Fruit fly (Drosophila melanogaster) whole organism, embryonic: ENCODE results near the gene hog.

ENCODE experiments used
- CG10209 ChIP-seq: fragments of 200-800 bp; sonication (Bioruptor generic); optimal IDR thresholded peaks from 3 replicates; lab custom pipeline; 2017; ENCODE audit warnings: missing biosample characterization, mild to moderate bottlenecking, missing genetic modification characterization, missing genetic modification reagents
- CG10959 ChIP-seq: fragments of 200-800 bp; sonication (Bioruptor generic); IDR thresholded peaks from 2 replicates; pipeline ENCODE4 v1.3.6; 2022; ENCODE audit warnings: missing biosample characterization, missing genetic modification characterization
- CG11085 ChIP-seq: fragments of 200-800 bp; sonication (Bioruptor generic); IDR thresholded peaks from 2 replicates; pipeline ENCODE4 v1.3.6; 2022; ENCODE audit warnings: missing biosample characterization, missing genetic modification characterization
- CG11247 ChIP-seq: fragments of 200-800 bp; sonication (Bioruptor generic); IDR thresholded peaks from 2 replicates; pipeline ENCODE4 v1.3.6; 2022; ENCODE audit warnings: missing biosample characterization, missing genetic modification characterization
- CG11696 ChIP-seq: fragments of 200-800 bp; sonication (Bioruptor generic); IDR thresholded peaks from 2 replicates; pipeline ENCODE4 v1.3.6; 2022; ENCODE audit warnings: missing biosample characterization, missing genetic modification characterization
- CG13424 ChIP-seq: fragments of 200-800 bp; sonication (Bioruptor generic); optimal IDR thresholded peaks from 2 replicates; lab custom pipeline; 2019; ENCODE audit warnings: missing biosample characterization, mild to moderate bottlenecking, missing genetic modification characterization, moderate library complexity
- CG14667 ChIP-seq: fragments of 200-800 bp; sonication (Bioruptor generic); IDR thresholded peaks from 2 replicates; pipeline ENCODE4 v1.3.6; 2022; ENCODE audit warnings: missing biosample characterization, missing genetic modification characterization
- CG1602 ChIP-seq: fragments of 200-800 bp; sonication (Bioruptor generic); optimal IDR thresholded peaks from 3 replicates; lab custom pipeline; 2016; ENCODE audit warnings: missing biosample characterization, missing genetic modification characterization
- CG17568 ChIP-seq: fragments of 200-800 bp; sonication (Bioruptor generic); optimal IDR thresholded peaks from 2 replicates; lab custom pipeline; 2018; ENCODE audit warnings: missing biosample characterization, mild to moderate bottlenecking, missing genetic modification characterization, moderate library complexity
- CG17829 ChIP-seq: fragments of 200-800 bp; optimal IDR thresholded peaks from 2 replicates; lab custom pipeline; 2019; ENCODE audit warnings: missing biosample characterization, mild to moderate bottlenecking, missing genetic modification characterization, moderate library complexity
- CG2875 ChIP-seq: fragments of 200-800 bp; sonication (Bioruptor generic); optimal IDR thresholded peaks from 2 replicates; lab custom pipeline; 2017; ENCODE audit warnings: missing biosample characterization, mild to moderate bottlenecking, missing genetic modification characterization, missing genetic modification reagents
- CG2889 ChIP-seq: fragments of 200-800 bp; sonication (Bioruptor generic); IDR thresholded peaks from 3 replicates; pipeline ENCODE4 v1.3.6; 2022; ENCODE audit warnings: missing biosample characterization, missing genetic modification characterization
- CG30020 ChIP-seq: fragments of 200-800 bp; optimal IDR thresholded peaks from 2 replicates; lab custom pipeline; 2019; ENCODE audit warnings: missing biosample characterization, mild to moderate bottlenecking, missing genetic modification characterization, moderate library complexity
- CG34376 ChIP-seq: fragments of 200-800 bp; sonication (Bioruptor generic); optimal IDR thresholded peaks from 2 replicates; lab custom pipeline; 2018; ENCODE audit warnings: missing biosample characterization, mild to moderate bottlenecking, missing genetic modification characterization
- CG7271 ChIP-seq: fragments of 200-800 bp; sonication (Bioruptor generic); optimal IDR thresholded peaks from 2 replicates; lab custom pipeline; 2018; ENCODE audit warnings: missing biosample characterization, mild to moderate bottlenecking, missing genetic modification characterization, moderate library complexity
- CG7556 ChIP-seq: fragments of 200-800 bp; sonication (Bioruptor generic); optimal IDR thresholded peaks from 2 replicates; lab custom pipeline; 2017; ENCODE audit warnings: missing biosample characterization, mild to moderate bottlenecking, missing genetic modification characterization
- CG9727 ChIP-seq: fragments of 200-800 bp; sonication (Bioruptor generic); optimal IDR thresholded peaks from 3 replicates; lab custom pipeline; 2017; ENCODE audit warnings: missing biosample characterization, mild to moderate bottlenecking, missing genetic modification characterization
- Dad ChIP-seq: fragments of 200-800 bp; sonication (Bioruptor generic); optimal IDR thresholded peaks from 3 replicates; lab custom pipeline; 2016; ENCODE audit warnings: missing biosample characterization, missing genetic modification characterization
- Dp ChIP-seq: fragments of 200-800 bp; sonication (Bioruptor generic); optimal IDR thresholded peaks from 2 replicates; lab custom pipeline; 2018; ENCODE audit warnings: missing biosample characterization, mild to moderate bottlenecking, missing genetic modification characterization, moderate library complexity
- Elba2 ChIP-seq: fragments of 200-800 bp; sonication (Bioruptor generic); optimal IDR thresholded peaks from 3 replicates; lab custom pipeline; 2016; ENCODE audit warnings: missing biosample characterization, missing genetic modification characterization
- Gug ChIP-seq: fragments of 200-800 bp; sonication (Bioruptor generic); IDR thresholded peaks from 4 replicates; pipeline ENCODE4 v1.3.6; 2022; ENCODE audit warnings: missing biosample characterization, missing genetic modification characterization
- H2.0 ChIP-seq: fragments of 200-800 bp; sonication (Bioruptor generic); IDR thresholded peaks from 2 replicates; pipeline ENCODE4 v1.3.6; 2022; ENCODE audit warnings: missing biosample characterization, missing genetic modification characterization
- HHEX ChIP-seq: fragments of 200-800 bp; sonication (Bioruptor generic); optimal IDR thresholded peaks from 3 replicates; lab custom pipeline; 2017; ENCODE audit warnings: missing biosample characterization, mild to moderate bottlenecking, missing genetic modification characterization, missing genetic modification reagents
- Hand ChIP-seq: fragments of 200-800 bp; sonication (Bioruptor generic); optimal IDR thresholded peaks from 2 replicates; lab custom pipeline; 2017; ENCODE audit warnings: mild to moderate bottlenecking, missing biosample characterization, missing genetic modification reagents, missing genetic modification characterization
- Hmx ChIP-seq: fragments of 200-800 bp; sonication (Bioruptor generic); optimal IDR thresholded peaks from 2 replicates; lab custom pipeline; 2016; ENCODE audit warnings: missing biosample characterization, missing genetic modification characterization
- Hr39 ChIP-seq: fragments of >200 bp; optimal IDR thresholded peaks from 2 replicates; lab custom pipeline; 2017
- Hr78 ChIP-seq, 2 experiments: fragments of 200-800 bp in 1 of 2; fragments of >200 bp in 1 of 2; sonication (Bioruptor generic) in 1 of 2; optimal IDR thresholded peaks; 2 replicates each; lab custom pipeline; 2017 to 2019; ENCODE audit warnings: missing biosample characterization in 2 of 2, missing genetic modification characterization in 2 of 2, mild to moderate bottlenecking in 1 of 2, moderate library complexity in 1 of 2
- Kr ChIP-seq: fragments of 200-800 bp; sonication (Bioruptor generic); optimal IDR thresholded peaks from 2 replicates; lab custom pipeline; 2017; ENCODE audit warnings: missing biosample characterization, mild to moderate bottlenecking, missing genetic modification characterization
- Myb ChIP-seq: fragments of 200-800 bp; sonication (Bioruptor generic); optimal IDR thresholded peaks from 2 replicates; lab custom pipeline; 2016; ENCODE audit warnings: missing biosample characterization, missing genetic modification characterization
- Nf-YA ChIP-seq: fragments of 200-800 bp; sonication (Bioruptor generic); IDR thresholded peaks from 2 replicates; pipeline ENCODE4 v1.3.6; 2022; ENCODE audit warnings: missing biosample characterization, missing genetic modification characterization
- Side ChIP-seq: fragments of 200-800 bp; sonication (Bioruptor generic); optimal IDR thresholded peaks from 2 replicates; lab custom pipeline; 2016; ENCODE audit warnings: missing biosample characterization, missing genetic modification characterization
- Sox102F ChIP-seq: fragments of 200-800 bp; sonication (Bioruptor generic); optimal IDR thresholded peaks from 2 replicates; lab custom pipeline; 2018; ENCODE audit warnings: missing biosample characterization, mild to moderate bottlenecking, missing genetic modification characterization, moderate library complexity
- Trl ChIP-seq, 3 experiments: fragments of >200 bp in 2 of 3; fragments of 200-800 bp in 1 of 3; sonication (Bioruptor generic) in 1 of 3; optimal IDR thresholded peaks; 2 replicates in 1 of 3; 3 replicates in 2 of 3; lab custom pipeline; 2016 to 2017; ENCODE audit warnings: missing biosample characterization in 1 of 3, missing genetic modification characterization in 1 of 3
- ac ChIP-seq: fragments of 200-800 bp; sonication (Bioruptor generic); optimal IDR thresholded peaks from 3 replicates; lab custom pipeline; 2017; ENCODE audit warnings: missing biosample characterization, mild to moderate bottlenecking, missing genetic modification characterization
- az2 ChIP-seq: fragments of 200-800 bp; sonication (Bioruptor generic); optimal IDR thresholded peaks from 3 replicates; lab custom pipeline; 2016; ENCODE audit warnings: missing biosample characterization, missing genetic modification characterization
- bigmax ChIP-seq: fragments of 200-800 bp; sonication (Bioruptor generic); optimal IDR thresholded peaks from 2 replicates; lab custom pipeline; 2018; ENCODE audit warnings: missing biosample characterization, mild to moderate bottlenecking, missing genetic modification characterization
- dpn ChIP-seq, 2 experiments: fragments of 200-800 bp; sonication (Bioruptor generic); optimal IDR thresholded peaks; 3 replicates each; lab custom pipeline; 2016; ENCODE audit warnings: missing biosample characterization in 2 of 2, missing genetic modification characterization in 2 of 2
- en ChIP-seq: fragments of 200-800 bp; sonication (Bioruptor generic); optimal IDR thresholded peaks from 2 replicates; lab custom pipeline; 2016; ENCODE audit warnings: missing biosample characterization, missing genetic modification characterization
- esg ChIP-seq: fragments of 200-800 bp; sonication (Bioruptor generic); conservative IDR thresholded peaks from 2 replicates; pipeline ENCODE4 v1.3.6; 2022; ENCODE audit warnings: missing biosample characterization, missing genetic modification characterization
- gcm ChIP-seq: fragments of 200-800 bp; sonication (Bioruptor generic); optimal IDR thresholded peaks from 2 replicates; lab custom pipeline; 2019; ENCODE audit warnings: missing biosample characterization, mild to moderate bottlenecking, missing genetic modification characterization, moderate library complexity
- grau ChIP-seq: fragments of 200-800 bp; optimal IDR thresholded peaks from 3 replicates; lab custom pipeline; 2019; ENCODE audit warnings: missing biosample characterization, mild to moderate bottlenecking, missing genetic modification characterization, moderate library complexity
- gro ChIP-seq: fragments of 200-800 bp; sonication (Bioruptor generic); optimal IDR thresholded peaks from 2 replicates; lab custom pipeline; 2016; ENCODE audit warnings: missing biosample characterization, missing genetic modification characterization
- hb ChIP-seq: fragments of 200-800 bp; sonication (Bioruptor generic); IDR thresholded peaks from 3 replicates; pipeline ENCODE4 v1.3.6; 2022; ENCODE audit warnings: missing biosample characterization, missing genetic modification characterization; ENCODE audit not compliant: partially characterized antibody
- her ChIP-seq: fragments of 200-800 bp; sonication (Bioruptor generic); optimal IDR thresholded peaks from 2 replicates; lab custom pipeline; 2016; ENCODE audit warnings: missing biosample characterization, missing genetic modification characterization
- knrl ChIP-seq: fragments of 200-800 bp; sonication (Bioruptor generic); IDR thresholded peaks from 3 replicates; pipeline ENCODE4 v1.3.6; 2022; ENCODE audit warnings: missing biosample characterization, missing genetic modification characterization; ENCODE audit not compliant: partially characterized antibody
- lilli ChIP-seq: fragments of 200-800 bp; sonication (Bioruptor generic); optimal IDR thresholded peaks from 3 replicates; lab custom pipeline; 2016; ENCODE audit warnings: missing biosample characterization, missing genetic modification characterization
- oc ChIP-seq: fragments of 200-800 bp; sonication (Bioruptor generic); optimal IDR thresholded peaks from 2 replicates; lab custom pipeline; 2018; ENCODE audit warnings: missing biosample characterization, mild to moderate bottlenecking, missing genetic modification characterization, moderate library complexity
- rib ChIP-seq: fragments of 200-800 bp; sonication (Bioruptor generic); IDR thresholded peaks from 2 replicates; pipeline ENCODE4 v1.3.6; 2022; ENCODE audit warnings: missing biosample characterization, missing genetic modification characterization
- run ChIP-seq: fragments of 200-800 bp; sonication (Bioruptor generic); optimal IDR thresholded peaks from 3 replicates; lab custom pipeline; 2018; ENCODE audit warnings: missing biosample characterization, mild to moderate bottlenecking, missing genetic modification characterization
- sim ChIP-seq: fragments of 200-800 bp; sonication (Bioruptor generic); IDR thresholded peaks from 2 replicates; pipeline ENCODE4 v1.3.6; 2022; ENCODE audit warnings: missing biosample characterization, missing genetic modification characterization
- tap ChIP-seq: fragments of 200-800 bp; optimal IDR thresholded peaks from 3 replicates; lab custom pipeline; 2019; ENCODE audit warnings: missing biosample characterization, mild to moderate bottlenecking, missing genetic modification characterization, moderate library complexity
- zfh2 ChIP-seq: fragments of 200-800 bp; sonication (Bioruptor generic); optimal IDR thresholded peaks from 2 replicates; lab custom pipeline; 2016; ENCODE audit warnings: missing biosample characterization, missing genetic modification characterization

hog gene

dm6 chrX:14727580-14727979 is 8.8 kb upstream of the hog start (continued):
- TF ChIP-seq her (GFP tag; lab: Kevin White, UChicago) = no peak
- peak; percentile 26 for TF ChIP-seq lilli (GFP tag; lab: Kevin White, UChicago)
- no peak for TF ChIP-seq CG1602
- TF ChIP-seq Nf-YA (GFP tag; lab: Robert Waterston, UW) = no peak
- peak; percentile 69; the same call in 1 of the 2 replicates for TF ChIP-seq CG11696 (GFP tag; lab: Robert Waterston, UW)
- no peak for TF ChIP-seq Hand
- TF ChIP-seq Dp = no peak
- no peak for TF ChIP-seq Side
- no peak for TF ChIP-seq CG11247 (GFP tag; lab: Robert Waterston, UW)
- TF ChIP-seq oc (tag; lab: Kevin White, UChicago) = no peak
- TF ChIP-seq CG2889 = no peak
- TF ChIP-seq esg (GFP tag; lab: Robert Waterston, UW) = no peak
- TF ChIP-seq hb = no peak
- no peak for TF ChIP-seq rib (GFP tag; lab: Robert Waterston, UW)
- no peak for TF ChIP-seq Kr (GFP tag; lab: Kevin White, UChicago)
- no peak for TF ChIP-seq Hr78 (GFP tag; optimal IDR thresholded peaks at IDR 0.05; lab: Kevin White, UChicago)
- no peak for TF ChIP-seq run (tag; lab: Kevin White, UChicago)
- no peak for TF ChIP-seq CG11085 (GFP tag; lab: Robert Waterston, UW)
- TF ChIP-seq knrl (GFP tag; lab: Robert Waterston, UW) = no peak
- no peak for TF ChIP-seq az2 (GFP tag; lab: Kevin White, UChicago)
- no peak for TF ChIP-seq Gug (GFP tag; lab: Robert Waterston, UW)
- no peak for TF ChIP-seq zfh2
- TF ChIP-seq CG17568 (GFP tag; lab: Kevin White, UChicago) = no peak
- TF ChIP-seq CG7271 = no peak
- TF ChIP-seq dpn (GFP tag; optimal IDR thresholded peaks at IDR 0.05; lab: Kevin White, UChicago) = peak in 1 of 2 experiments; percentile 27
- TF ChIP-seq Dad (GFP tag; lab: Kevin White, UChicago) = no peak
- no peak for TF ChIP-seq Hr39 (lab: Kevin White, UChicago)
- TF ChIP-seq bigmax (GFP tag; lab: Kevin White, UChicago) = no peak
- peak; percentile 37 for TF ChIP-seq CG10209 (GFP tag; lab: Kevin White, UChicago)
- no peak for TF ChIP-seq gro (GFP tag; lab: Kevin White, UChicago)
- no peak for TF ChIP-seq Trl (optimal IDR thresholded peaks at IDR 0.05; lab: Kevin White, UChicago)
- TF ChIP-seq Trl (GFP tag; optimal IDR thresholded peaks at IDR 0.05; lab: Kevin White, UChicago) = no peak
- TF ChIP-seq CG2875 (GFP tag; lab: Kevin White, UChicago) = no peak
- TF ChIP-seq tap (tag; lab: Kevin White, UChicago) = peak; percentile 44
- TF ChIP-seq CG34376 (GFP tag; lab: Kevin White, UChicago) = no peak
- TF ChIP-seq grau (tag; lab: Kevin White, UChicago) = peak; percentile 49
- TF ChIP-seq H2.0 = no peak
- no peak for TF ChIP-seq gcm (GFP tag; lab: Kevin White, UChicago)
- no peak for TF ChIP-seq CG10959 (GFP tag; lab: Robert Waterston, UW)
- TF ChIP-seq CG7556 = peak; percentile 48
- TF ChIP-seq en (GFP tag; lab: Kevin White, UChicago) = no peak
- no peak for TF ChIP-seq HHEX
- TF ChIP-seq sim (GFP tag; lab: Robert Waterston, UW) = no peak
- TF ChIP-seq CG30020 (tag; lab: Kevin White, UChicago) = no peak
- no peak for TF ChIP-seq Hmx (GFP tag; lab: Kevin White, UChicago)
- TF ChIP-seq CG9727 = no peak
- TF ChIP-seq Myb = no peak
- TF ChIP-seq CG14667 (GFP tag; lab: Robert Waterston, UW) = no peak
- peak; percentile 55 for TF ChIP-seq CG13424 (tag; lab: Kevin White, UChicago)
- no peak for TF ChIP-seq Elba2 (GFP tag; lab: Kevin White, UChicago)
- peak; percentile 23 for TF ChIP-seq CG17829 (tag; lab: Kevin White, UChicago)
- TF ChIP-seq ac (GFP tag; lab: Kevin White, UChicago) = no peak
- TF ChIP-seq Sox102F = peak; percentile 55
